Fruit fly (Drosophila melanogaster) whole organism, embryonic: ENCODE results near the gene tobi.

Experiments
- Adf1 ChIP-seq: fragments of 200-800 bp; sonication (Bioruptor generic); IDR thresholded peaks from 2 replicates; pipeline ENCODE4 v1.3.6; 2022; ENCODE audit warnings: missing biosample characterization, missing genetic modification characterization
- CG13287 ChIP-seq: fragments of 200-800 bp; sonication (Bioruptor generic); IDR thresholded peaks from 2 replicates; pipeline ENCODE4 v1.3.6; 2022; ENCODE audit warnings: missing biosample characterization, missing genetic modification characterization; ENCODE audit not compliant: partially characterized antibody
- CG17385 ChIP-seq: fragments of 200-800 bp; sonication (Bioruptor generic); optimal IDR thresholded peaks from 3 replicates; lab custom pipeline; 2018; ENCODE audit warnings: missing biosample characterization, mild to moderate bottlenecking, missing genetic modification characterization
- CG17568 ChIP-seq: fragments of 200-800 bp; sonication (Bioruptor generic); optimal IDR thresholded peaks from 2 replicates; lab custom pipeline; 2018; ENCODE audit warnings: missing biosample characterization, mild to moderate bottlenecking, missing genetic modification characterization, moderate library complexity
- CG17612 ChIP-seq: fragments of 200-800 bp; sonication (Bioruptor generic); IDR thresholded peaks from 2 replicates; pipeline ENCODE4 v1.3.6; 2022; ENCODE audit warnings: missing biosample characterization, missing genetic modification characterization
- CG2199 ChIP-seq: fragments of 200-800 bp; sonication (Bioruptor generic); IDR thresholded peaks from 3 replicates; pipeline ENCODE4 v1.3.6; 2022; ENCODE audit warnings: missing biosample characterization, missing genetic modification characterization
- CG2678 ChIP-seq: fragments of 200-800 bp; sonication (Bioruptor generic); optimal IDR thresholded peaks from 3 replicates; lab custom pipeline; 2019; ENCODE audit warnings: missing biosample characterization, mild to moderate bottlenecking, missing genetic modification characterization, moderate library complexity
- CG31365 ChIP-seq: fragments of 200-800 bp; sonication (Bioruptor generic); optimal IDR thresholded peaks from 2 replicates; lab custom pipeline; 2018; ENCODE audit warnings: missing biosample characterization, mild to moderate bottlenecking, missing genetic modification characterization
- CG3163 ChIP-seq: fragments of 200-800 bp; sonication (Bioruptor generic); optimal IDR thresholded peaks from 3 replicates; lab custom pipeline; 2016; ENCODE audit warnings: missing biosample characterization, missing genetic modification characterization
- CG34376 ChIP-seq: fragments of 200-800 bp; sonication (Bioruptor generic); optimal IDR thresholded peaks from 2 replicates; lab custom pipeline; 2018; ENCODE audit warnings: missing biosample characterization, mild to moderate bottlenecking, missing genetic modification characterization
- CG34422 ChIP-seq: fragments of 200-800 bp; sonication (Bioruptor generic); IDR thresholded peaks from 3 replicates; pipeline ENCODE4 v1.3.6; 2022; ENCODE audit warnings: missing biosample characterization, missing genetic modification characterization
- CG3726 ChIP-seq: fragments of 200-800 bp; sonication (Bioruptor generic); IDR thresholded peaks from 3 replicates; pipeline ENCODE4, ENCODE4 v1.3.6; 2022; ENCODE audit warnings: missing biosample characterization, missing genetic modification characterization
- CG7271 ChIP-seq: fragments of 200-800 bp; sonication (Bioruptor generic); optimal IDR thresholded peaks from 2 replicates; lab custom pipeline; 2018; ENCODE audit warnings: missing biosample characterization, mild to moderate bottlenecking, missing genetic modification characterization, moderate library complexity
- CG9609 ChIP-seq: fragments of 200-800 bp; sonication (Bioruptor generic); optimal IDR thresholded peaks from 3 replicates; lab custom pipeline; 2016; ENCODE audit warnings: missing biosample characterization, missing genetic modification characterization
- Chrac-16 ChIP-seq: fragments of 200-800 bp; sonication (Bioruptor generic); optimal IDR thresholded peaks from 3 replicates; lab custom pipeline; 2016; ENCODE audit warnings: missing biosample characterization, missing genetic modification characterization
- Hr3 ChIP-seq: fragments of 200-800 bp; sonication (Bioruptor generic); optimal IDR thresholded peaks from 3 replicates; lab custom pipeline; 2016; ENCODE audit warnings: missing biosample characterization, missing genetic modification characterization
- Hr39 ChIP-seq: fragments of >200 bp; optimal IDR thresholded peaks from 2 replicates; lab custom pipeline; 2017
- Med ChIP-seq: fragments of 200-800 bp; sonication (Bioruptor generic); peaks from one replicate; lab custom pipeline; 2016; ENCODE audit warnings: missing biosample characterization, missing genetic modification characterization, mild to moderate bottlenecking, inconsistent platforms, moderate library complexity
- Mes4 ChIP-seq: fragments of 200-800 bp; sonication (Bioruptor generic); optimal IDR thresholded peaks from 2 replicates; lab custom pipeline; 2016; ENCODE audit warnings: missing biosample characterization, missing genetic modification characterization
- amos ChIP-seq: fragments of 200-800 bp; sonication (Bioruptor generic); IDR thresholded peaks from 2 replicates; pipeline ENCODE4 v1.3.6; 2022; ENCODE audit warnings: missing biosample characterization, missing genetic modification characterization; ENCODE audit not compliant: partially characterized antibody
- bigmax ChIP-seq: fragments of 200-800 bp; sonication (Bioruptor generic); optimal IDR thresholded peaks from 2 replicates; lab custom pipeline; 2018; ENCODE audit warnings: missing biosample characterization, mild to moderate bottlenecking, missing genetic modification characterization
- bowl ChIP-seq: fragments of 200-800 bp; sonication (Bioruptor generic); IDR thresholded peaks from 2 replicates; pipeline ENCODE4 v1.3.6; 2022; ENCODE audit warnings: missing biosample characterization, missing genetic modification characterization
- btn ChIP-seq: fragments of 200-800 bp; sonication (Bioruptor generic); optimal IDR thresholded peaks from 2 replicates; lab custom pipeline; 2016; ENCODE audit warnings: missing biosample characterization, missing genetic modification characterization
- chinmo ChIP-seq: fragments of 200-800 bp; sonication (Bioruptor generic); IDR thresholded peaks from 4 replicates; pipeline ENCODE4 v1.3.6; 2022; ENCODE audit warnings: missing biosample characterization, missing genetic modification characterization; ENCODE audit not compliant: partially characterized antibody
- crol ChIP-seq: fragments of 200-800 bp; sonication (Bioruptor generic); IDR thresholded peaks from 2 replicates; pipeline ENCODE4 v1.3.6; 2022; ENCODE audit warnings: missing biosample characterization, missing genetic modification characterization
- exex ChIP-seq: fragments of 200-800 bp; sonication (Bioruptor generic); optimal IDR thresholded peaks from 4 replicates; lab custom pipeline; 2018; ENCODE audit warnings: missing biosample characterization, mild to moderate bottlenecking, missing genetic modification characterization, moderate library complexity
- gce ChIP-seq: fragments of 200-800 bp; sonication (Bioruptor generic); IDR thresholded peaks from 3 replicates; pipeline ENCODE4 v1.3.6; 2022; ENCODE audit warnings: missing biosample characterization, missing genetic modification characterization
- h ChIP-seq: fragments of >200 bp; optimal IDR thresholded peaks from 2 replicates; lab custom pipeline; 2017
- hkb ChIP-seq, 2 experiments: fragments of 200-800 bp in 1 of 2; fragments of >200 bp in 1 of 2; sonication (Bioruptor generic) in 1 of 2; IDR thresholded peaks in 1 of 2; optimal IDR thresholded peaks in 1 of 2; 2 replicates each; pipeline versions ENCODE4 v1.3.6 to Lab custom; 2017 to 2022; ENCODE audit warnings: missing biosample characterization in 1 of 2, missing genetic modification characterization in 1 of 2
- nmo ChIP-seq: fragments of 200-800 bp; sonication (Bioruptor generic); optimal IDR thresholded peaks from 2 replicates; lab custom pipeline; 2018; ENCODE audit warnings: missing biosample characterization, mild to moderate bottlenecking, missing genetic modification characterization, moderate library complexity
- prd ChIP-seq, 3 experiments: fragments of >200 bp in 2 of 3; fragments of 200-800 bp in 1 of 3; sonication (Bioruptor generic) in 1 of 3; optimal IDR thresholded peaks in 2 of 3; IDR thresholded peaks in 1 of 3; 2 replicates in 2 of 3; 3 replicates in 1 of 3; pipeline versions ENCODE4 v1.3.6 to Lab custom; 2017 to 2022; ENCODE audit warnings: missing biosample characterization in 1 of 3, missing genetic modification characterization in 1 of 3
- pzg ChIP-seq: fragments of 200-800 bp; sonication (Bioruptor generic); optimal IDR thresholded peaks from 3 replicates; lab custom pipeline; 2018; ENCODE audit warnings: missing biosample characterization, mild to moderate bottlenecking, missing genetic modification characterization, moderate library complexity
- row ChIP-seq: fragments of 200-800 bp; sonication (Bioruptor generic); IDR thresholded peaks from 3 replicates; pipeline ENCODE4 v1.3.6; 2022; ENCODE audit warnings: missing biosample characterization, missing genetic modification characterization
- run ChIP-seq: fragments of 200-800 bp; sonication (Bioruptor generic); optimal IDR thresholded peaks from 3 replicates; lab custom pipeline; 2018; ENCODE audit warnings: missing biosample characterization, mild to moderate bottlenecking, missing genetic modification characterization
- sisA ChIP-seq: fragments of 200-800 bp; sonication (Bioruptor generic); IDR thresholded peaks from 2 replicates; pipeline ENCODE4 v1.3.6; 2022; ENCODE audit warnings: missing biosample characterization, missing genetic modification characterization
- slbo ChIP-seq: fragments of 200-800 bp; sonication (Bioruptor generic); IDR thresholded peaks from 2 replicates; pipeline ENCODE4 v1.3.6; 2022; ENCODE audit warnings: missing biosample characterization, missing genetic modification characterization
- so ChIP-seq: fragments of 200-800 bp; sonication (Bioruptor generic); IDR thresholded peaks from 3 replicates; pipeline ENCODE4 v1.3.6; 2022; ENCODE audit warnings: missing biosample characterization, missing genetic modification characterization
- sr ChIP-seq: fragments of 200-800 bp; sonication (Bioruptor generic); IDR thresholded peaks from 3 replicates; pipeline ENCODE4 v1.3.6; 2022; ENCODE audit warnings: missing biosample characterization, missing genetic modification characterization
- tgo ChIP-seq: fragments of 200-800 bp; sonication (Bioruptor generic); IDR thresholded peaks from 3 replicates; pipeline ENCODE4 v1.3.6; 2022; ENCODE audit warnings: missing biosample characterization, missing genetic modification characterization
- tll ChIP-seq, 2 experiments: fragments of 200-800 bp in 1 of 2; fragments of >200 bp in 1 of 2; sonication (Bioruptor generic) in 1 of 2; optimal IDR thresholded peaks; 2 replicates each; lab custom pipeline; 2017 to 2019; ENCODE audit warnings: missing biosample characterization in 2 of 2, missing genetic modification characterization in 2 of 2, mild to moderate bottlenecking in 1 of 2, moderate library complexity in 1 of 2
- vfl ChIP-seq: fragments of 200-800 bp; sonication (Bioruptor generic); optimal IDR thresholded peaks from 2 replicates; lab custom pipeline; 2016; ENCODE audit warnings: missing biosample characterization, missing genetic modification characterization
- vnd ChIP-seq: fragments of 200-800 bp; sonication (Bioruptor generic); IDR thresholded peaks from 3 replicates; pipeline ENCODE4 v1.3.6; 2022; ENCODE audit warnings: missing biosample characterization, missing genetic modification characterization; ENCODE audit not compliant: partially characterized antibody
- vvl ChIP-seq: fragments of 200-800 bp; sonication (Bioruptor generic); IDR thresholded peaks from 2 replicates; pipeline ENCODE4 v1.3.6; 2022; ENCODE audit warnings: missing biosample characterization, missing genetic modification characterization
- zen2 ChIP-seq: fragments of 200-800 bp; sonication (Bioruptor generic); IDR thresholded peaks from 3 replicates; pipeline ENCODE4 v1.3.6; 2022; ENCODE audit warnings: missing biosample characterization, missing genetic modification characterization; ENCODE audit not compliant: partially characterized antibody

The tobi gene

dm6 chr3R:25329079-25329478 lies 17.6 kb downstream of the tobi start, which contains the start of gene CHKov1 (continued):
- TF ChIP-seq prd (optimal IDR thresholded peaks at IDR 0.05; lab: Kevin White, UChicago) (no peak), prd (GFP tag; IDR thresholded peaks at IDR 0.05; lab: Robert Waterston, UW) (no peak), CG17568 (GFP tag; lab: Kevin White, UChicago) (no peak), bigmax (GFP tag; lab: Kevin White, UChicago) (no peak), tgo (GFP tag; lab: Robert Waterston, UW) (no peak), CG31365 (tag; lab: Kevin White, UChicago) (no peak), CG13287 (peak; percentile 13; the same call in 1 of the 2 replicates), CG34422 (GFP tag; lab: Robert Waterston, UW) (0 out of 3 replicates have a peak, but pooled peaks have one; percentile 41), CG3163 (GFP tag; lab: Kevin White, UChicago) (peak; percentile 44), vfl (GFP tag; lab: Kevin White, UChicago) (no peak), sr (no peak), Hr3 (GFP tag; lab: Kevin White, UChicago) (no peak), so (GFP tag; lab: Robert Waterston, UW) (no peak), Adf1 (GFP tag; lab: Robert Waterston, UW) (no peak; the same call in 1 of the 2 replicates), CG17385 (GFP tag; lab: Kevin White, UChicago) (no peak), bowl (no peak), h (no peak), CG7271 (tag; lab: Kevin White, UChicago) (no peak), pzg (GFP tag; lab: Kevin White, UChicago) (no peak), CG2678 (no peak), exex (peak; percentile 41), vvl (GFP tag; lab: Robert Waterston, UW) (0 out of 2 replicates have a peak, but pooled peaks have one; percentile 21), CG3726 (GFP tag; lab: Robert Waterston, UW) (no peak), vnd (GFP tag; lab: Robert Waterston, UW) (no peak), CG34376 (GFP tag; lab: Kevin White, UChicago) (peak; percentile 52), CG9609 (no peak), run (no peak), CG17612 (0 out of 2 replicates have a peak, but pooled peaks have one; percentile 17), Mes4 (GFP tag; lab: Kevin White, UChicago) (no peak), btn (GFP tag; lab: Kevin White, UChicago) (no peak), Med (peak; percentile 67), CG2199 (GFP tag; lab: Robert Waterston, UW) (0 out of 3 replicates have a peak, but pooled peaks have one; percentile 10), Chrac-16 (GFP tag; lab: Kevin White, UChicago) (no peak), slbo (GFP tag; lab: Robert Waterston, UW) (no peak), Hr39 (no peak), tll (GFP tag; optimal IDR thresholded peaks at IDR 0.05; lab: Kevin White, UChicago) (no peak), hkb (optimal IDR thresholded peaks at IDR 0.05; lab: Kevin White, UChicago) (no peak), hkb (GFP tag; IDR thresholded peaks at IDR 0.05; lab: Robert Waterston, UW) (no peak), nmo (GFP tag; lab: Kevin White, UChicago) (no peak), sisA (GFP tag; lab: Robert Waterston, UW) (no peak), amos (GFP tag; lab: Robert Waterston, UW) (peak; percentile 38; the same call in 1 of the 2 replicates)
- TF ChIP-seq, all 482 proteins: peak for 31

- 0 out of 3 replicates have a peak, but pooled peaks have one; percentile 16 for TF ChIP-seq zen2 (GFP tag; lab: Robert Waterston, UW)
- TF ChIP-seq gce (GFP tag; lab: Robert Waterston, UW): 0 out of 3 replicates have a peak, but pooled peaks have one; percentile 20
- 0 out of 3 replicates have a peak, but pooled peaks have one; percentile 6 for TF ChIP-seq row (GFP tag; lab: Robert Waterston, UW)
- peak; percentile 90 for TF ChIP-seq crol
- peak; percentile 59; the same call in 2 of the 4 replicates for TF ChIP-seq chinmo
Measured at dm6 chr3R:25328540-25328939, 18.2 kb downstream of the tobi start.
